Worm (Caenorhabditis elegans): ENCODE measurements around the gene smc-3.

smc-3 gene

ce11 chrIII:11288295-11288694, 2.4 kb upstream of the smc-3 start:
- TF ChIP-seq snpc-4 (tag; optimal IDR thresholded peaks at IDR 0.05) (no peak), sem-2 (GFP tag; optimal IDR thresholded peaks at IDR 0.05) (no peak), nhr-76 (tag; optimal IDR thresholded peaks at IDR 0.05) (no peak), nhr-12 (tag; optimal IDR thresholded peaks at IDR 0.05) (no peak)

ce11 chrIII:11289876-11290275, 828 bp upstream of the smc-3 start:
- TF ChIP-seq sem-2 (GFP tag; optimal IDR thresholded peaks at IDR 0.05) (no peak), nhr-76 (tag; optimal IDR thresholded peaks at IDR 0.05) (no peak), ceh-43 (GFP tag; optimal IDR thresholded peaks at IDR 0.05) (no peak), tbx-8 (GFP tag; optimal IDR thresholded peaks at IDR 0.05) (no peak), M03D4.4 (tag; optimal IDR thresholded peaks at IDR 0.05) (no peak), cnd-1 (tag; optimal IDR thresholded peaks at IDR 0.05) (no peak), snpc-4 (tag; optimal IDR thresholded peaks at IDR 0.05) (no peak), ceh-83 (GFP tag; optimal IDR thresholded peaks at IDR 0.05) (no peak), mab-5 (tag; optimal IDR thresholded peaks at IDR 0.05) (no peak)

ce11 chrIII:11311466-11311865, 20.8 kb downstream of the smc-3 start, which contains the start of gene rab-35:
rab-35 (minus strand) TSS chrIII:11311566.
- TF ChIP-seq drap-1 (GFP tag; optimal IDR thresholded peaks at IDR 0.05) (no peak), lin-32 (GFP tag; optimal IDR thresholded peaks at IDR 0.05) (no peak), elt-1 (tag; optimal IDR thresholded peaks at IDR 0.05; ENCODE audit: borderline replicate concordance, insufficient read depth) (no peak), ceh-43 (GFP tag; optimal IDR thresholded peaks at IDR 0.05) (no peak), sem-2 (GFP tag; optimal IDR thresholded peaks at IDR 0.05) (no peak), unc-39 (tag; optimal IDR thresholded peaks at IDR 0.05) (no peak), unc-62 (GFP tag; optimal IDR thresholded peaks at IDR 0.05) (no peak), cnd-1 (tag; optimal IDR thresholded peaks at IDR 0.05) (no peak), hlh-1 (tag; optimal IDR thresholded peaks at IDR 0.05) (no peak), sptf-1 (tag; optimal IDR thresholded peaks at IDR 0.05) (no peak), snpc-4 (tag; optimal IDR thresholded peaks at IDR 0.05) (no peak), mep-1 (tag; optimal IDR thresholded peaks at IDR 0.05) (no peak), mls-2 (tag; optimal IDR thresholded peaks at IDR 0.05) (no peak), unc-120 (tag; optimal IDR thresholded peaks at IDR 0.05; ENCODE audit: poor library complexity, severe bottlenecking) (no peak), lsy-2 (tag; optimal IDR thresholded peaks at IDR 0.05) (no peak), bed-3 (GFP tag; optimal IDR thresholded peaks at IDR 0.05) (no peak), ham-2 (GFP tag; optimal IDR thresholded peaks at IDR 0.05) (no peak)

DNA sequence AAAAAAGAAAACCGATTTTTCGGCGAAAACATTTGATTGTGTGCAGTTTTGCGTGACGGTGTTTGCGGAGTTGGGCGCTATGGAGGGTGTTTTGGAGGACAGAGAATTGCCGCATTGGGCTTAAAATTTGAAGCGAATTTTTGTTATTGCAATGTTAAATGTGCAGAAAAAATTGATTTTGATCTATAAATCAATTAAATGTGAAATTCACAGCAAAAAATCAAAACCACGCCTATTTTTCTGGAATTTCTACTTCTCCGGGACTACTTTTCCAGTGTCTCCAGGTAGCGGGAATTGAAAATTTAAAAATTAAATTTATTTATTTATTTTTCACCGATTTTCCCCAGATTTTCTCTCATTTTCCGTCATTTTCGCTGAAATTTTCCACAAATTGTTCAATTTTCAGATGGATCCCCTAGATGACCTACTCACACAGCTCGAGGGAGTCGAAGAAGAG, 26.5 kb downstream of the smc-3 start, which contains the start of gene mcm-10:
Gene mcm-10, plus strand, starts transcription at position 407 of the 457 bp plus-strand sequence.
- no peak for TF ChIP-seq blmp-1 (tag; optimal IDR thresholded peaks at IDR 0.05)
- TF ChIP-seq mep-1 (tag; optimal IDR thresholded peaks at IDR 0.05) = peak; percentile 16
- no peak for TF ChIP-seq flh-1 (GFP tag; optimal IDR thresholded peaks at IDR 0.05)
- TF ChIP-seq ham-2 (GFP tag; optimal IDR thresholded peaks at IDR 0.05) = peak; percentile 47
- TF ChIP-seq bed-3 (GFP tag; optimal IDR thresholded peaks at IDR 0.05) = peak; percentile 35
- TF ChIP-seq nhr-76 (tag; optimal IDR thresholded peaks at IDR 0.05) = no peak
- TF ChIP-seq elt-3 (tag; optimal IDR thresholded peaks at IDR 0.05) = no peak
- peak; percentile 33 for TF ChIP-seq cnd-1 (tag; optimal IDR thresholded peaks at IDR 0.05)
- no peak for TF ChIP-seq unc-120 (tag; optimal IDR thresholded peaks at IDR 0.05; ENCODE audit: poor library complexity, severe bottlenecking)
- peak; percentile 84 for TF ChIP-seq nhr-237 (tag; optimal IDR thresholded peaks at IDR 0.05)
- peak; percentile 59 for TF ChIP-seq drap-1 (GFP tag; optimal IDR thresholded peaks at IDR 0.05)
- peak; percentile 51 for TF ChIP-seq lin-32 (GFP tag; optimal IDR thresholded peaks at IDR 0.05)
- peak; percentile 48 for TF ChIP-seq lsy-2 (tag; optimal IDR thresholded peaks at IDR 0.05)
- peak; percentile 77 for TF ChIP-seq mls-2 (tag; optimal IDR thresholded peaks at IDR 0.05)
- TF ChIP-seq lin-13 (tag; optimal IDR thresholded peaks at IDR 0.05) = no peak
- peak; percentile 72 for TF ChIP-seq sptf-1 (tag; optimal IDR thresholded peaks at IDR 0.05)
- peak; percentile 57 for TF ChIP-seq ceh-39 (tag; optimal IDR thresholded peaks at IDR 0.05)
- no peak for TF ChIP-seq unc-62 (GFP tag; optimal IDR thresholded peaks at IDR 0.05)
- no peak for TF ChIP-seq tbx-8 (GFP tag; optimal IDR thresholded peaks at IDR 0.05)
- TF ChIP-seq ceh-43 (GFP tag; optimal IDR thresholded peaks at IDR 0.05) = peak; percentile 43
- TF ChIP-seq sem-2 (GFP tag; optimal IDR thresholded peaks at IDR 0.05) = peak; percentile 17
- TF ChIP-seq hlh-1 (tag; optimal IDR thresholded peaks at IDR 0.05) = no peak
- TF ChIP-seq ces-1 (GFP tag; optimal IDR thresholded peaks at IDR 0.05) = peak; percentile 92

DNA sequence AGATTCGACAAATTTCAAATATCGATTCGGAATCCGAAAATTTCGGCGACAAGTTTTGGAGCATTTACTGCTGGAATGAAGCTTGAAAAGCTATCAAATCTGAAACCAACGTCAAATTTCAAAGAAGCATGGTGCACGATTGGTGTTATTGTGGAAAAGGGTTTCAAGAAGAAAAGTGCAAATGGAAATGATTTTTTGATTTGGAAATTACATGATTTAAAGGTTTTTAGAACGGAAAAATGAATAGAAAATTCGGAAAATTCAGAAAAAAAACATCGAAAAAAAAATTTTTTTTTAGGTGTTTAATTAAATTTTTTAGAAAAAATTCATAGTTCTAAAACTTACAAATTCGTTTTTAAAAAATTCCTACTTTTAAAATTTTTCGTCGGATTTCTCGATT, 27.4 kb downstream of the smc-3 start, which contains the start of gene teg-1:
Gene teg-1, minus strand, starts transcription at position 101 of the 400 bp plus-strand sequence.
- TF ChIP-seq hlh-1 (tag; optimal IDR thresholded peaks at IDR 0.05) (no peak), nhr-28 (tag; optimal IDR thresholded peaks at IDR 0.05) (no peak), nhr-2 (tag; optimal IDR thresholded peaks at IDR 0.05) (no peak), M03D4.4 (tag; optimal IDR thresholded peaks at IDR 0.05) (no peak), mls-2 (tag; optimal IDR thresholded peaks at IDR 0.05) (no peak), snpc-4 (tag; optimal IDR thresholded peaks at IDR 0.05) (no peak), ceh-43 (GFP tag; optimal IDR thresholded peaks at IDR 0.05) (no peak)

All from whole organism, mixed stage, embryonic.